Fruit fly (Drosophila melanogaster) whole organism, embryonic: ENCODE measurements around the gene gdl.

Experiments used
- Abd-B ChIP-seq: fragments of 200-800 bp; sonication (Bioruptor generic); optimal IDR thresholded peaks from 2 replicates; lab custom pipeline; 2018; ENCODE audit warnings: missing biosample characterization, mild to moderate bottlenecking, missing genetic modification characterization, moderate library complexity
- B-H2 ChIP-seq: fragments of 200-800 bp; sonication (Bioruptor generic); optimal IDR thresholded peaks from 2 replicates; lab custom pipeline; 2018; ENCODE audit warnings: missing biosample characterization, mild to moderate bottlenecking, missing genetic modification characterization
- BEAF-32 ChIP-seq: fragments of 200-800 bp; sonication (Bioruptor generic); optimal IDR thresholded peaks from 3 replicates; lab custom pipeline; 2017; ENCODE audit warnings: missing biosample characterization, missing genetic modification characterization, mild to moderate bottlenecking, moderate library complexity, missing genetic modification reagents
- CG10431 ChIP-seq: fragments of 200-800 bp; sonication (Bioruptor generic); optimal IDR thresholded peaks from 3 replicates; lab custom pipeline; 2018; ENCODE audit warnings: missing biosample characterization, mild to moderate bottlenecking, missing genetic modification characterization
- CG11247 ChIP-seq: fragments of 200-800 bp; sonication (Bioruptor generic); IDR thresholded peaks from 2 replicates; pipeline ENCODE4 v1.3.6; 2022; ENCODE audit warnings: missing biosample characterization, missing genetic modification characterization
- CG12104 ChIP-seq: fragments of 200-800 bp; sonication (Bioruptor generic); optimal IDR thresholded peaks from 3 replicates; lab custom pipeline; 2016; ENCODE audit warnings: missing biosample characterization, missing genetic modification characterization
- CG13296 ChIP-seq: fragments of 200-800 bp; sonication (Bioruptor generic); optimal IDR thresholded peaks from 3 replicates; lab custom pipeline; 2018; ENCODE audit warnings: missing biosample characterization, mild to moderate bottlenecking, missing genetic modification characterization
- CG15514 ChIP-seq: fragments of 200-800 bp; sonication (Bioruptor generic); optimal IDR thresholded peaks from 3 replicates; lab custom pipeline; 2017; ENCODE audit warnings: missing biosample characterization, missing genetic modification characterization, mild to moderate bottlenecking, moderate library complexity, missing genetic modification reagents
- CG1832 ChIP-seq: fragments of 200-800 bp; sonication (Bioruptor generic); optimal IDR thresholded peaks from 2 replicates; lab custom pipeline; 2017; ENCODE audit warnings: missing biosample characterization, mild to moderate bottlenecking, missing genetic modification characterization, inconsistent platforms
- CG18764 ChIP-seq: fragments of 200-800 bp; sonication (Bioruptor generic); optimal IDR thresholded peaks from 3 replicates; lab custom pipeline; 2016; ENCODE audit warnings: missing biosample characterization, missing genetic modification characterization
- CG34224 ChIP-seq: fragments of 200-800 bp; sonication (Bioruptor generic); IDR thresholded peaks from 3 replicates; pipeline ENCODE4 v1.3.6; 2022; ENCODE audit warnings: missing biosample characterization, missing genetic modification characterization; ENCODE audit not compliant: partially characterized antibody
- CG3726 ChIP-seq: fragments of 200-800 bp; sonication (Bioruptor generic); IDR thresholded peaks from 3 replicates; pipeline ENCODE4, ENCODE4 v1.3.6; 2022; ENCODE audit warnings: missing biosample characterization, missing genetic modification characterization
- CG3995 ChIP-seq: fragments of 200-800 bp; sonication (Bioruptor generic); optimal IDR thresholded peaks from 3 replicates; lab custom pipeline; 2016; ENCODE audit warnings: missing biosample characterization, missing genetic modification characterization
- CG8290 ChIP-seq, 3 experiments: fragments of 200-800 bp; sonication (Bioruptor generic); optimal IDR thresholded peaks; 2 replicates each; lab custom pipeline; 2016 to 2019; ENCODE audit warnings: missing biosample characterization in 3 of 3, missing genetic modification characterization in 3 of 3, mild to moderate bottlenecking in 2 of 3, moderate library complexity in 1 of 3
- CG8388 ChIP-seq: fragments of 200-800 bp; sonication (Bioruptor generic); optimal IDR thresholded peaks from 2 replicates; lab custom pipeline; 2019; ENCODE audit warnings: missing biosample characterization, mild to moderate bottlenecking, missing genetic modification characterization, moderate library complexity
- CG9215 ChIP-seq: fragments of 200-800 bp; sonication (Bioruptor generic); IDR thresholded peaks from 2 replicates; pipeline ENCODE4 v1.3.6; 2022; ENCODE audit warnings: missing biosample characterization, missing genetic modification characterization
- CG9797 ChIP-seq: fragments of 200-800 bp; sonication (Bioruptor generic); optimal IDR thresholded peaks from 3 replicates; lab custom pipeline; 2018; ENCODE audit warnings: missing biosample characterization, mild to moderate bottlenecking, missing genetic modification characterization
- Dbx ChIP-seq: fragments of 200-800 bp; sonication (Bioruptor generic); IDR thresholded peaks from 3 replicates; pipeline ENCODE4 v1.3.6; 2022; ENCODE audit warnings: missing biosample characterization, missing genetic modification characterization
- Deaf1 ChIP-seq: fragments of 200-800 bp; optimal IDR thresholded peaks from 3 replicates; lab custom pipeline; 2019; ENCODE audit warnings: missing biosample characterization, mild to moderate bottlenecking, missing genetic modification characterization, moderate library complexity
- Dip2 ChIP-seq: fragments of 200-800 bp; sonication (Bioruptor generic); IDR thresholded peaks from 2 replicates; pipeline ENCODE4 v1.3.6; 2022; ENCODE audit warnings: missing biosample characterization, missing genetic modification characterization
- Dll ChIP-seq: fragments of 200-800 bp; sonication (Bioruptor generic); IDR thresholded peaks from 4 replicates; pipeline ENCODE4 v1.3.6; 2022; ENCODE audit warnings: missing biosample characterization, missing genetic modification characterization; ENCODE audit not compliant: partially characterized antibody
- Doc3 ChIP-seq: fragments of 200-800 bp; sonication (Bioruptor generic); IDR thresholded peaks from 3 replicates; pipeline ENCODE4 v1.3.6; 2022; ENCODE audit warnings: missing biosample characterization, missing genetic modification characterization; ENCODE audit not compliant: partially characterized antibody
- E2f2 ChIP-seq: fragments of 200-800 bp; sonication (Bioruptor generic); IDR thresholded peaks from 2 replicates; pipeline ENCODE4 v1.3.6; 2022; ENCODE audit warnings: missing biosample characterization, missing genetic modification characterization
- Fer2 ChIP-seq: fragments of 200-800 bp; sonication (Bioruptor generic); optimal IDR thresholded peaks from 2 replicates; lab custom pipeline; 2018; ENCODE audit warnings: missing biosample characterization, mild to moderate bottlenecking, missing genetic modification characterization, moderate library complexity
- Hey ChIP-seq: fragments of 200-800 bp; sonication (Bioruptor generic); optimal IDR thresholded peaks from 3 replicates; lab custom pipeline; 2018; ENCODE audit warnings: missing biosample characterization, mild to moderate bottlenecking, missing genetic modification characterization
- Jarid2 ChIP-seq: fragments of 200-800 bp; sonication (Bioruptor generic); optimal IDR thresholded peaks from 3 replicates; lab custom pipeline; 2017; ENCODE audit warnings: mild to moderate bottlenecking, missing biosample characterization, missing genetic modification reagents, missing genetic modification characterization
- Med ChIP-seq: fragments of 200-800 bp; sonication (Bioruptor generic); peaks from one replicate; lab custom pipeline; 2016; ENCODE audit warnings: missing biosample characterization, missing genetic modification characterization, mild to moderate bottlenecking, inconsistent platforms, moderate library complexity
- Opbp ChIP-seq: fragments of 200-800 bp; sonication (Bioruptor generic); IDR thresholded peaks from 3 replicates; pipeline ENCODE4 v1.3.6; 2022; ENCODE audit warnings: missing biosample characterization, missing genetic modification characterization; ENCODE audit not compliant: partially characterized antibody
- Optix ChIP-seq: fragments of 200-800 bp; sonication (Bioruptor generic); IDR thresholded peaks from 3 replicates; pipeline ENCODE4 v1.3.6; 2022; ENCODE audit warnings: missing biosample characterization, missing genetic modification characterization
- Sry-δ ChIP-seq: fragments of 200-800 bp; sonication (Bioruptor generic); optimal IDR thresholded peaks from 2 replicates; lab custom pipeline; 2016; ENCODE audit warnings: missing biosample characterization, missing genetic modification characterization
- bsh ChIP-seq, 2 experiments: fragments of 200-800 bp; sonication (Bioruptor generic); optimal IDR thresholded peaks; 2 replicates each; lab custom pipeline; 2017 to 2018; ENCODE audit warnings: mild to moderate bottlenecking in 2 of 2, missing biosample characterization in 2 of 2, missing genetic modification characterization in 2 of 2, moderate library complexity in 1 of 2
- chinmo ChIP-seq: fragments of 200-800 bp; sonication (Bioruptor generic); IDR thresholded peaks from 4 replicates; pipeline ENCODE4 v1.3.6; 2022; ENCODE audit warnings: missing biosample characterization, missing genetic modification characterization; ENCODE audit not compliant: partially characterized antibody
- croc ChIP-seq: fragments of 200-800 bp; sonication (Bioruptor generic); conservative IDR thresholded peaks from 3 replicates; pipeline ENCODE4 v1.3.6; 2022; ENCODE audit warnings: missing biosample characterization, missing genetic modification characterization
- crp ChIP-seq, 2 experiments: fragments of 200-800 bp; sonication (Bioruptor generic); optimal IDR thresholded peaks; 2 replicates in 1 of 2; 3 replicates in 1 of 2; lab custom pipeline; 2017; ENCODE audit warnings: missing biosample characterization in 2 of 2, missing genetic modification characterization in 2 of 2, mild to moderate bottlenecking in 1 of 2, moderate library complexity in 1 of 2
- gem ChIP-seq: fragments of 200-800 bp; sonication (Bioruptor generic); optimal IDR thresholded peaks from 2 replicates; lab custom pipeline; 2019; ENCODE audit warnings: missing biosample characterization, mild to moderate bottlenecking, missing genetic modification characterization, moderate library complexity
- ham ChIP-seq: fragments of 200-800 bp; sonication (Bioruptor generic); IDR thresholded peaks from 2 replicates; pipeline ENCODE4 v1.3.6; 2022; ENCODE audit warnings: missing biosample characterization, missing genetic modification characterization
- kay ChIP-seq: fragments of 200-800 bp; sonication (Bioruptor generic); optimal IDR thresholded peaks from 2 replicates; lab custom pipeline; 2016; ENCODE audit warnings: missing biosample characterization, missing genetic modification characterization
- maf-S ChIP-seq: fragments of 200-800 bp; sonication (Bioruptor generic); optimal IDR thresholded peaks from 2 replicates; lab custom pipeline; 2016; ENCODE audit warnings: missing biosample characterization, missing genetic modification characterization
- nerfin-1 ChIP-seq: fragments of 200-800 bp; sonication (Bioruptor generic); optimal IDR thresholded peaks from 3 replicates; lab custom pipeline; 2019; ENCODE audit warnings: missing biosample characterization, mild to moderate bottlenecking, missing genetic modification characterization, moderate library complexity
- nom ChIP-seq: fragments of 200-800 bp; sonication (Bioruptor generic); optimal IDR thresholded peaks from 2 replicates; lab custom pipeline; 2017; ENCODE audit warnings: missing biosample characterization, missing genetic modification characterization, mild to moderate bottlenecking, moderate library complexity, missing genetic modification reagents
- pzg ChIP-seq: fragments of 200-800 bp; sonication (Bioruptor generic); optimal IDR thresholded peaks from 3 replicates; lab custom pipeline; 2018; ENCODE audit warnings: missing biosample characterization, mild to moderate bottlenecking, missing genetic modification characterization, moderate library complexity
- ro ChIP-seq: fragments of 200-800 bp; sonication (Bioruptor generic); IDR thresholded peaks from 2 replicates; pipeline ENCODE4 v1.3.6; 2022; ENCODE audit warnings: missing biosample characterization, missing genetic modification characterization
- row ChIP-seq: fragments of 200-800 bp; sonication (Bioruptor generic); IDR thresholded peaks from 3 replicates; pipeline ENCODE4 v1.3.6; 2022; ENCODE audit warnings: missing biosample characterization, missing genetic modification characterization
- scrt ChIP-seq: fragments of 200-800 bp; sonication (Bioruptor generic); optimal IDR thresholded peaks from 2 replicates; lab custom pipeline; 2018; ENCODE audit warnings: missing biosample characterization, mild to moderate bottlenecking, missing genetic modification characterization, moderate library complexity
- sens-2 ChIP-seq: fragments of 200-800 bp; sonication (Bioruptor generic); IDR thresholded peaks from 2 replicates; pipeline ENCODE4 v1.3.6; 2022; ENCODE audit warnings: missing biosample characterization, missing genetic modification characterization
- twi ChIP-seq: fragments of 200-800 bp; optimal IDR thresholded peaks from 2 replicates; lab custom pipeline; 2019; ENCODE audit warnings: missing biosample characterization, mild to moderate bottlenecking, missing genetic modification characterization, moderate library complexity
- vvl ChIP-seq: fragments of 200-800 bp; sonication (Bioruptor generic); IDR thresholded peaks from 2 replicates; pipeline ENCODE4 v1.3.6; 2022; ENCODE audit warnings: missing biosample characterization, missing genetic modification characterization

The gdl gene

dm6 chr3L:15516440-15516839, 7.2 kb downstream of the gdl start (continued):
- TF ChIP-seq ham (GFP tag; lab: Robert Waterston, UW) (no peak), maf-S (no peak), Optix (no peak), CG15514 (GFP tag; lab: Kevin White, UChicago) (no peak), Abd-B (GFP tag; lab: Kevin White, UChicago) (no peak), scrt (GFP tag; lab: Kevin White, UChicago) (no peak), CG3726 (GFP tag; lab: Robert Waterston, UW) (no peak), crp (GFP tag; optimal IDR thresholded peaks at IDR 0.05; lab: Kevin White, UChicago) (no peak), Jarid2 (no peak), CG9215 (GFP tag; lab: Robert Waterston, UW) (no peak), nerfin-1 (tag; lab: Kevin White, UChicago) (no peak), B-H2 (GFP tag; lab: Kevin White, UChicago) (no peak), gem (tag; lab: Kevin White, UChicago) (no peak), CG11247 (GFP tag; lab: Robert Waterston, UW) (no peak), nom (GFP tag; lab: Kevin White, UChicago) (no peak), Dip2 (GFP tag; lab: Robert Waterston, UW) (no peak), Med (GFP tag; lab: Kevin White, UChicago) (peak; percentile 54), CG1832 (GFP tag; lab: Kevin White, UChicago) (no peak), sens-2 (GFP tag; lab: Robert Waterston, UW) (no peak), pzg (GFP tag; lab: Kevin White, UChicago) (peak; percentile 13), kay (GFP tag; lab: Kevin White, UChicago) (no peak), vvl (no peak), CG13296 (GFP tag; lab: Kevin White, UChicago) (no peak), CG8290 (GFP tag; optimal IDR thresholded peaks at IDR 0.05; lab: Kevin White, UChicago) (no peak), CG8290 (tag; optimal IDR thresholded peaks at IDR 0.05; lab: Kevin White, UChicago) (peak in 1 of 2 experiments; percentile 10), Dll (GFP tag; lab: Robert Waterston, UW) (peak; percentile 50; the same call in 1 of the 4 replicates), CG34224 (GFP tag; lab: Robert Waterston, UW) (peak; percentile 43; the same call in 2 of the 3 replicates), twi (no peak), Hey (tag; lab: Kevin White, UChicago) (no peak), Opbp (no peak), croc (GFP tag; lab: Robert Waterston, UW) (no peak), ro (GFP tag; lab: Robert Waterston, UW) (no peak), CG9797 (GFP tag; lab: Kevin White, UChicago) (no peak), Fer2 (tag; lab: Kevin White, UChicago) (no peak), E2f2 (GFP tag; lab: Robert Waterston, UW) (no peak; the same call in 1 of the 2 replicates), Sry-δ (GFP tag; lab: Kevin White, UChicago) (peak; percentile 38), Doc3 (GFP tag; lab: Robert Waterston, UW) (0 out of 3 replicates have a peak, but pooled peaks have one; percentile 36), CG3995 (peak; percentile 30), BEAF-32 (GFP tag; lab: Kevin White, UChicago) (peak; percentile 66), CG8388 (no peak), CG18764 (GFP tag; lab: Kevin White, UChicago) (no peak), CG12104 (no peak), Deaf1 (tag; lab: Kevin White, UChicago) (no peak), row (GFP tag; lab: Robert Waterston, UW) (no peak), bsh (GFP tag; optimal IDR thresholded peaks at IDR 0.05; lab: Kevin White, UChicago) (no peak), Dbx (no peak), CG10431 (GFP tag; lab: Kevin White, UChicago) (no peak), chinmo (GFP tag; lab: Robert Waterston, UW) (no peak)
